Worm (Caenorhabditis elegans) whole organism, L1 larva: ENCODE measurements around the gene wapl-1.

ENCODE experiments used
- C34B4.2 ChIP-seq: sonication (generic microtip); optimal IDR thresholded peaks from 2 replicates; lab custom pipeline; 2017; ENCODE audit warnings: mild to moderate bottlenecking, missing genetic modification characterization, missing compliant biosample characterization
- aha-1 ChIP-seq: fragments of 150-350 bp; optimal IDR thresholded peaks from 2 replicates; lab custom pipeline; 2014; ENCODE audit warnings: missing biosample characterization, missing genetic modification characterization
- alr-1 ChIP-seq: fragments of 200-800 bp; sonication (Bioruptor generic); optimal IDR thresholded peaks from 2 replicates; lab custom pipeline; 2018; ENCODE audit warnings: borderline replicate concordance, mild to moderate bottlenecking, missing genetic modification characterization, missing compliant biosample characterization
- aly-2 ChIP-seq: fragments of 150-350 bp; optimal IDR thresholded peaks from 2 replicates; lab custom pipeline; 2014; ENCODE audit warnings: missing biosample characterization, missing genetic modification characterization
- blmp-1 ChIP-seq: fragments of 150-350 bp; optimal IDR thresholded peaks from 2 replicates; lab custom pipeline; 2014; ENCODE audit warnings: missing biosample characterization, missing genetic modification characterization
- ceh-8 ChIP-seq: fragments of 200-800 bp; sonication (Bioruptor generic); optimal IDR thresholded peaks from 2 replicates; lab custom pipeline; 2018; ENCODE audit warnings: mild to moderate bottlenecking, missing genetic modification characterization, moderate library complexity, missing compliant biosample characterization
- ceh-90 ChIP-seq: sonication (generic microtip); optimal IDR thresholded peaks from 2 replicates; lab custom pipeline; 2016; ENCODE audit warnings: missing genetic modification characterization, missing compliant biosample characterization
- ces-1 ChIP-seq: fragments of 150-350 bp; optimal IDR thresholded peaks from 2 replicates; lab custom pipeline; 2014; ENCODE audit warnings: missing biosample characterization, missing genetic modification reagents, missing genetic modification characterization
- dpl-1 ChIP-seq, 3 experiments: fragments of 150-350 bp in 2 of 3; sonication (generic microtip) in 1 of 3; optimal IDR thresholded peaks; 2 replicates each; lab custom pipeline; 2014 to 2017; ENCODE audit warnings: missing biosample characterization in 3 of 3, missing genetic modification characterization in 3 of 3, missing genetic modification reagents in 3 of 3
- dsc-1 ChIP-seq: sonication (generic microtip); optimal IDR thresholded peaks from 2 replicates; lab custom pipeline; 2016; ENCODE audit warnings: mild to moderate bottlenecking, missing genetic modification characterization, missing compliant biosample characterization
- efl-1 ChIP-seq, 4 experiments: fragments of 150-350 bp; optimal IDR thresholded peaks in 3 of 4; peaks in 1 of 4; 1 replicate in 1 of 4; 2 replicates in 3 of 4; lab custom pipeline; 2014; ENCODE audit warnings: missing biosample characterization in 2 of 4, missing genetic modification characterization in 2 of 4, missing genetic modification reagents in 2 of 4
- egl-13 ChIP-seq: sonication (generic microtip); optimal IDR thresholded peaks from 2 replicates; lab custom pipeline; 2016; ENCODE audit warnings: missing genotype, missing genetic modification reagents, missing genetic modification characterization, missing compliant biosample characterization
- ets-5 ChIP-seq: fragments of 200-800 bp; sonication (Bioruptor generic); IDR thresholded peaks from 2 replicates; pipeline ENCODE4 v1.3.6; 2022; ENCODE audit warnings: missing genetic modification characterization, missing compliant biosample characterization
- fkh-10 ChIP-seq: sonication (generic microtip); optimal IDR thresholded peaks from 2 replicates; lab custom pipeline; 2017; ENCODE audit warnings: missing biosample characterization, missing genetic modification reagents, missing genetic modification characterization
- fos-1 ChIP-seq: fragments of 150-350 bp; optimal IDR thresholded peaks from 2 replicates; lab custom pipeline; 2014; ENCODE audit warnings: missing biosample characterization, missing genetic modification characterization
- grh-1 ChIP-seq: fragments of 200-800 bp; sonication (Bioruptor generic); IDR thresholded peaks from 2 replicates; pipeline ENCODE4 v1.3.6; 2022; ENCODE audit warnings: missing genetic modification reagents, missing genetic modification characterization, missing compliant biosample characterization
- hlh-4 ChIP-seq: sonication (generic microtip); optimal IDR thresholded peaks from 2 replicates; lab custom pipeline; 2016; ENCODE audit warnings: mild to moderate bottlenecking, missing genetic modification characterization, missing compliant biosample characterization
- irx-1 ChIP-seq: sonication (generic microtip); optimal IDR thresholded peaks from 2 replicates; lab custom pipeline; 2016; ENCODE audit warnings: missing genetic modification characterization, missing compliant biosample characterization
- jun-1 ChIP-seq: fragments of 150-350 bp; optimal IDR thresholded peaks from 2 replicates; lab custom pipeline; 2014; ENCODE audit warnings: missing biosample characterization, missing genetic modification reagents, missing genetic modification characterization
- lin-13 ChIP-seq: fragments of 150-350 bp; optimal IDR thresholded peaks from 2 replicates; lab custom pipeline; 2014; ENCODE audit warnings: missing biosample characterization, missing genetic modification reagents, missing genetic modification characterization
- lin-14 ChIP-seq: fragments of 200-800 bp; sonication (Bioruptor generic); optimal IDR thresholded peaks from 2 replicates; lab custom pipeline; 2018; ENCODE audit warnings: mild to moderate bottlenecking, missing genetic modification characterization, moderate library complexity, missing compliant biosample characterization
- lin-35 ChIP-seq, 2 experiments: fragments of 150-350 bp; optimal IDR thresholded peaks; 2 replicates each; lab custom pipeline; 2014; ENCODE audit warnings: missing biosample characterization in 2 of 2, missing genetic modification characterization in 2 of 2, missing genetic modification reagents in 2 of 2
- lsy-2 ChIP-seq, 2 experiments: fragments of 150-350 bp; optimal IDR thresholded peaks; 2 replicates each; lab custom pipeline; 2014; ENCODE audit warnings: missing biosample characterization in 2 of 2, missing genetic modification characterization in 2 of 2
- mdl-1 ChIP-seq, 2 experiments: fragments of 150-350 bp; optimal IDR thresholded peaks; 2 replicates each; lab custom pipeline; 2014 to 2017; ENCODE audit warnings: missing biosample characterization in 2 of 2, missing genetic modification characterization in 2 of 2, inconsistent platforms in 1 of 2
- mef-2 ChIP-seq: fragments of 150-350 bp; optimal IDR thresholded peaks from 2 replicates; lab custom pipeline; 2014; ENCODE audit warnings: missing biosample characterization, missing genetic modification characterization
- mep-1 ChIP-seq: fragments of 150-350 bp; optimal IDR thresholded peaks from 2 replicates; lab custom pipeline; 2014; ENCODE audit warnings: missing biosample characterization, missing genetic modification characterization
- nhr-11 ChIP-seq: fragments of 150-350 bp; optimal IDR thresholded peaks from 2 replicates; lab custom pipeline; 2014; ENCODE audit warnings: missing biosample characterization, missing genetic modification characterization
- nhr-12 ChIP-seq: sonication (generic microtip); optimal IDR thresholded peaks from 2 replicates; lab custom pipeline; 2017; ENCODE audit warnings: missing biosample characterization, missing genetic modification characterization
- nhr-20 ChIP-seq: sonication (generic microtip); optimal IDR thresholded peaks from 2 replicates; lab custom pipeline; 2016; ENCODE audit warnings: mild to moderate bottlenecking, missing genetic modification characterization, missing compliant biosample characterization
- nhr-47 ChIP-seq: sonication (generic microtip); optimal IDR thresholded peaks from 2 replicates; lab custom pipeline; 2016; ENCODE audit warnings: mild to moderate bottlenecking, missing genetic modification characterization, moderate library complexity, missing compliant biosample characterization
- nhr-71 ChIP-seq: sonication (generic microtip); optimal IDR thresholded peaks from 2 replicates; lab custom pipeline; 2016; ENCODE audit warnings: mild to moderate bottlenecking, missing genetic modification characterization, moderate library complexity, missing compliant biosample characterization
- nhr-76 ChIP-seq: sonication (generic microtip); optimal IDR thresholded peaks from 2 replicates; lab custom pipeline; 2017; ENCODE audit warnings: missing biosample characterization, missing genetic modification characterization
- nhr-85 ChIP-seq: sonication (generic microtip); peaks from one replicate; lab custom pipeline; 2016; ENCODE audit warnings: missing genetic modification characterization, inconsistent platforms, missing compliant biosample characterization
- pag-3 ChIP-seq: sonication (generic microtip); optimal IDR thresholded peaks from 2 replicates; lab custom pipeline; 2017; ENCODE audit warnings: missing genetic modification characterization, mild to moderate bottlenecking, missing compliant biosample characterization, antibody characterized with exemption, borderline replicate concordance; ENCODE audit not compliant: insufficient read depth
- pax-3 ChIP-seq: fragments of 200-800 bp; sonication (Bioruptor generic); optimal IDR thresholded peaks from 2 replicates; lab custom pipeline; 2018; ENCODE audit warnings: mild to moderate bottlenecking, missing genetic modification characterization, moderate library complexity, missing compliant biosample characterization
- rnt-1 ChIP-seq: sonication (generic microtip); optimal IDR thresholded peaks from 2 replicates; lab custom pipeline; 2016; ENCODE audit warnings: mild to moderate bottlenecking, missing genetic modification characterization, moderate library complexity, missing compliant biosample characterization
- snu-23 ChIP-seq: sonication (generic microtip); optimal IDR thresholded peaks from 2 replicates; lab custom pipeline; 2016; ENCODE audit warnings: missing genetic modification characterization, missing compliant biosample characterization
- sox-4 ChIP-seq: sonication (generic microtip); optimal IDR thresholded peaks from 2 replicates; lab custom pipeline; 2016; ENCODE audit warnings: missing genetic modification characterization, missing compliant biosample characterization
- sup-37 ChIP-seq: fragments of 200-800 bp; sonication (Bioruptor generic); optimal IDR thresholded peaks from 2 replicates; lab custom pipeline; 2018; ENCODE audit warnings: mild to moderate bottlenecking, missing genetic modification characterization, missing compliant biosample characterization
- tbx-2 ChIP-seq: sonication (generic microtip); optimal IDR thresholded peaks from 2 replicates; lab custom pipeline; 2016; ENCODE audit warnings: missing genetic modification characterization, missing compliant biosample characterization
- unc-130 ChIP-seq: fragments of 150-350 bp; optimal IDR thresholded peaks from 2 replicates; lab custom pipeline; 2017; ENCODE audit warnings: missing biosample characterization, missing genetic modification characterization, inconsistent platforms
- unc-30 ChIP-seq: sonication (generic microtip); optimal IDR thresholded peaks from 2 replicates; lab custom pipeline; 2017; ENCODE audit warnings: missing biosample characterization, missing genetic modification characterization
- unc-86 ChIP-seq: sonication (generic microtip); optimal IDR thresholded peaks from 2 replicates; lab custom pipeline; 2016; ENCODE audit warnings: missing genetic modification characterization, missing compliant biosample characterization
- vab-15 ChIP-seq: sonication (generic microtip); optimal IDR thresholded peaks from 2 replicates; lab custom pipeline; 2017; ENCODE audit warnings: missing genotype, mild to moderate bottlenecking, missing genetic modification characterization, missing compliant biosample characterization
- zag-1 ChIP-seq: fragments of 150-350 bp; optimal IDR thresholded peaks from 2 replicates; lab custom pipeline; 2014; ENCODE audit warnings: missing biosample characterization, missing genetic modification characterization
- zip-4 ChIP-seq: fragments of 200-800 bp; sonication (Bioruptor generic); optimal IDR thresholded peaks from 2 replicates; lab custom pipeline; 2018; ENCODE audit warnings: mild to moderate bottlenecking, missing genetic modification characterization, moderate library complexity, missing compliant biosample characterization
- ztf-4 ChIP-seq: fragments of 150-350 bp; optimal IDR thresholded peaks from 2 replicates; lab custom pipeline; 2014; ENCODE audit warnings: missing biosample characterization, missing genetic modification characterization

wapl-1 gene

ce11 chrIV:4405126-4405525 lies 40.4 kb downstream of the wapl-1 start, which contains the start of gene Y24D9A.7:
Gene Y24D9A.7 (minus strand): TSS chrIV:4405171.
- no peak for TF ChIP-seq nhr-76 (tag; lab: Kevin White, UChicago)
- peak; percentile 46 for TF ChIP-seq unc-130 (tag; lab: Kevin White, UChicago)
- no peak for TF ChIP-seq zip-4 (GFP tag; lab: Kevin White, UChicago)
- no peak for TF ChIP-seq fos-1 (tag; lab: Kevin White, UChicago)
- TF ChIP-seq lin-13 (GFP tag; lab: Kevin White, UChicago) = no peak
- peak; percentile 55 for TF ChIP-seq ztf-4 (tag; lab: Kevin White, UChicago)
- TF ChIP-seq nhr-85 (tag; lab: Kevin White, UChicago) = no peak
- peak; percentile 8 for TF ChIP-seq rnt-1 (tag; lab: Kevin White, UChicago)
- peak; percentile 57 for TF ChIP-seq lin-14 (GFP tag; lab: Kevin White, UChicago)
- TF ChIP-seq nhr-47 (tag; lab: Kevin White, UChicago) = no peak
- TF ChIP-seq sox-4 (tag; lab: Kevin White, UChicago) = no peak
- TF ChIP-seq grh-1 (GFP tag; lab: Robert Waterston, UW) = no peak
- TF ChIP-seq C34B4.2 (tag; lab: Kevin White, UChicago) = no peak
- TF ChIP-seq aly-2 = no peak
- no peak for TF ChIP-seq ceh-8 (GFP tag; lab: Kevin White, UChicago)
- TF ChIP-seq lin-35 (GFP tag; optimal IDR thresholded peaks at IDR 0.05; lab: Kevin White, UChicago) = peak in 1 of 2 experiments; percentile 43
- TF ChIP-seq alr-1 (tag; lab: Kevin White, UChicago) = no peak
- peak; percentile 19 for TF ChIP-seq dsc-1 (tag; lab: Kevin White, UChicago)
- TF ChIP-seq efl-1 (optimal IDR thresholded peaks at IDR 0.05; lab: Kevin White, UChicago) = no peak
- peak in 1 of 2 experiments; percentile 92 for TF ChIP-seq efl-1 (GFP tag; optimal IDR thresholded peaks at IDR 0.05 in 1 of 2; lab: Kevin White, UChicago)
- no peak for TF ChIP-seq mdl-1 (tag; optimal IDR thresholded peaks at IDR 0.05; lab: Kevin White, UChicago)
- peak; percentile 21 for TF ChIP-seq mep-1
- TF ChIP-seq lsy-2 (tag; optimal IDR thresholded peaks at IDR 0.05; lab: Kevin White, UChicago) = peak in 1 of 2 experiments; percentile 3
- TF ChIP-seq nhr-20 (tag; lab: Kevin White, UChicago) = peak; percentile 22
- TF ChIP-seq nhr-71 (tag; lab: Kevin White, UChicago) = peak; percentile 61
- TF ChIP-seq hlh-4 (tag; lab: Kevin White, UChicago) = no peak
- TF ChIP-seq aha-1 (tag; lab: Kevin White, UChicago) = no peak
- TF ChIP-seq snu-23 = peak; percentile 27
- TF ChIP-seq ceh-90 = no peak
- peak; percentile 10 for TF ChIP-seq blmp-1
- TF ChIP-seq fkh-10 (GFP tag; lab: Kevin White, UChicago) = no peak
- peak in 2 of 3 experiments; percentile 7 to 12 for TF ChIP-seq dpl-1 (GFP tag; optimal IDR thresholded peaks at IDR 0.05; lab: Kevin White, UChicago)

- TF ChIP-seq lsy-2 (tag; optimal IDR thresholded peaks at IDR 0.05; lab: Kevin White, UChicago) = peak in 1 of 2 experiments; percentile 22
- TF ChIP-seq egl-13 (tag; lab: Kevin White, UChicago) = no peak
- TF ChIP-seq rnt-1 (tag; lab: Kevin White, UChicago) = peak; percentile 24
- peak; percentile 2 for TF ChIP-seq mep-1
- peak; percentile 2 for TF ChIP-seq tbx-2
- TF ChIP-seq nhr-47 (tag; lab: Kevin White, UChicago) = peak; percentile 14
- no peak for TF ChIP-seq jun-1 (tag; lab: Kevin White, UChicago)
- peak; percentile 73 for TF ChIP-seq lin-14 (GFP tag; lab: Kevin White, UChicago)
- no peak for TF ChIP-seq sup-37 (GFP tag; lab: Kevin White, UChicago)
- no peak for TF ChIP-seq unc-86
- no peak for TF ChIP-seq efl-1 (optimal IDR thresholded peaks at IDR 0.05; lab: Kevin White, UChicago)
- TF ChIP-seq efl-1 (GFP tag; optimal IDR thresholded peaks at IDR 0.05 in 1 of 2; lab: Kevin White, UChicago) = peak in 1 of 2 experiments; percentile 84
- no peak for TF ChIP-seq mef-2
- TF ChIP-seq, all 84 proteins: peak for 7
These were observed 41.7 kb downstream of the wapl-1 start for ce11 chrIV:4403870-4404269.

ce11 chrIV:4402413-4402812 lies 43.1 kb downstream of the wapl-1 start:
- TF ChIP-seq ces-1 (GFP tag; lab: Kevin White, UChicago) (no peak), rnt-1 (tag; lab: Kevin White, UChicago) (no peak), pax-3 (peak; percentile 37), egl-13 (tag; lab: Kevin White, UChicago) (no peak), zip-4 (GFP tag; lab: Kevin White, UChicago) (no peak), vab-15 (tag; lab: Kevin White, UChicago) (no peak), lsy-2 (tag; optimal IDR thresholded peaks at IDR 0.05; lab: Kevin White, UChicago) (peak; percentile 64 to 71), nhr-20 (tag; lab: Kevin White, UChicago) (peak; percentile 85), snu-23 (peak; percentile 87), dpl-1 (GFP tag; optimal IDR thresholded peaks at IDR 0.05; lab: Kevin White, UChicago) (peak; percentile 16 to 54 (median 33)), nhr-11 (tag; lab: Kevin White, UChicago) (peak; percentile 1), zag-1 (tag; lab: Kevin White, UChicago) (no peak), nhr-85 (tag; lab: Kevin White, UChicago) (peak; percentile 96), pag-3 (no peak), unc-30 (tag; lab: Kevin White, UChicago) (no peak), alr-1 (tag; lab: Kevin White, UChicago) (no peak), nhr-12 (tag; lab: Kevin White, UChicago) (no peak), ets-5 (GFP tag; lab: Robert Waterston, UW) (no peak), irx-1 (tag; lab: Kevin White, UChicago) (no peak)
